Worm (Caenorhabditis elegans): ENCODE measurements around the gene unc-50.

The unc-50 gene

ce11 chrIII:10331232-10331631, 13.3 kb upstream of the unc-50 start (continued):
- no peak for TF ChIP-seq hpl-2 (GFP tag; optimal IDR thresholded peaks at IDR 0.05)
- TF ChIP-seq nhr-71 (tag; optimal IDR thresholded peaks at IDR 0.05): peak; percentile 25
- TF ChIP-seq fkh-8 (tag; optimal IDR thresholded peaks at IDR 0.05): no peak
- no peak for TF ChIP-seq unc-130 (tag; optimal IDR thresholded peaks at IDR 0.05)
- no peak for TF ChIP-seq sptf-1 (tag; optimal IDR thresholded peaks at IDR 0.05)
- TF ChIP-seq egl-27 (tag; optimal IDR thresholded peaks at IDR 0.05): no peak
- no peak for TF ChIP-seq aly-2 (tag; optimal IDR thresholded peaks at IDR 0.05)
- no peak for TF ChIP-seq mab-9 (GFP tag; IDR thresholded peaks at IDR 0.05)
- TF ChIP-seq F16B12.6 (tag; optimal IDR thresholded peaks at IDR 0.05): no peak
- TF ChIP-seq blmp-1 (tag; optimal IDR thresholded peaks at IDR 0.05): no peak
- no peak for TF ChIP-seq aha-1 (tag; optimal IDR thresholded peaks at IDR 0.05)
- no peak for TF ChIP-seq hlh-17 (GFP tag; optimal IDR thresholded peaks at IDR 0.05; ENCODE audit: borderline replicate concordance)
- no peak for TF ChIP-seq hlh-4 (tag; optimal IDR thresholded peaks at IDR 0.05)
- TF ChIP-seq rnt-1 (tag; optimal IDR thresholded peaks at IDR 0.05): no peak
- TF ChIP-seq grh-1 (GFP tag; IDR thresholded peaks at IDR 0.05): no peak
- TF ChIP-seq dsc-1 (tag; optimal IDR thresholded peaks at IDR 0.05): no peak
- TF ChIP-seq efl-3 (GFP tag; optimal IDR thresholded peaks at IDR 0.05): no peak
- TF ChIP-seq lin-35 (GFP tag; optimal IDR thresholded peaks at IDR 0.05): peak in 1 of 2 experiments; percentile 4
- peak; percentile 14 for TF ChIP-seq fos-1 (tag; optimal IDR thresholded peaks at IDR 0.05)
- TF ChIP-seq jun-1 (tag; optimal IDR thresholded peaks at IDR 0.05): no peak
- TF ChIP-seq ama-1 (optimal IDR thresholded peaks at IDR 0.05): no peak
- no peak for TF ChIP-seq swsn-7 (tag; optimal IDR thresholded peaks at IDR 0.05)
- no peak for TF ChIP-seq nhr-47 (tag; optimal IDR thresholded peaks at IDR 0.05)
- no peak for TF ChIP-seq Y116A8C.19 (tag; optimal IDR thresholded peaks at IDR 0.05; ENCODE audit: borderline replicate concordance)
- TF ChIP-seq zag-1 (tag; optimal IDR thresholded peaks at IDR 0.05): no peak
- peak; percentile 46 for TF ChIP-seq lin-14 (GFP tag; optimal IDR thresholded peaks at IDR 0.05)
- TF ChIP-seq snu-23 (GFP tag; optimal IDR thresholded peaks at IDR 0.05): peak; percentile 14
- TF ChIP-seq pag-3 (tag; optimal IDR thresholded peaks at IDR 0.05; ENCODE audit: borderline replicate concordance, insufficient read depth): no peak
- TF ChIP-seq ces-1 (GFP tag; optimal IDR thresholded peaks at IDR 0.05): no peak
- TF ChIP-seq nhr-76 (tag; optimal IDR thresholded peaks at IDR 0.05): no peak
- no peak for TF ChIP-seq C04F5.9 (tag; optimal IDR thresholded peaks at IDR 0.05)
- TF ChIP-seq nhr-237 (tag; optimal IDR thresholded peaks at IDR 0.05): no peak

- TF ChIP-seq zag-1 (tag; optimal IDR thresholded peaks at IDR 0.05) (no peak), ceh-82 (tag; optimal IDR thresholded peaks at IDR 0.05) (no peak), ceh-88 (GFP tag; IDR thresholded peaks at IDR 0.05) (no peak), snu-23 (GFP tag; optimal IDR thresholded peaks at IDR 0.05) (no peak), nhr-28 (tag; optimal IDR thresholded peaks at IDR 0.05) (no peak), ztf-4 (tag; optimal IDR thresholded peaks at IDR 0.05) (no peak), fkh-4 (tag; optimal IDR thresholded peaks at IDR 0.05; ENCODE audit: borderline replicate concordance) (no peak), egl-27 (tag; optimal IDR thresholded peaks at IDR 0.05) (no peak), jun-1 (tag; optimal IDR thresholded peaks at IDR 0.05) (no peak), skn-1 (tag; optimal IDR thresholded peaks at IDR 0.05) (no peak), egl-13 (tag; optimal IDR thresholded peaks at IDR 0.05) (no peak), efl-3 (GFP tag; optimal IDR thresholded peaks at IDR 0.05) (no peak), pqm-1 (tag; optimal IDR thresholded peaks at IDR 0.05) (no peak), C04F5.9 (tag; optimal IDR thresholded peaks at IDR 0.05) (no peak), ceh-8 (GFP tag; optimal IDR thresholded peaks at IDR 0.05) (no peak), ces-1 (GFP tag; optimal IDR thresholded peaks at IDR 0.05) (no peak), dsc-1 (tag; optimal IDR thresholded peaks at IDR 0.05) (no peak)
These were observed 12.6 kb upstream of the unc-50 start, which contains the start of gene nex-2 for ce11 chrIII:10330372-10331062. nex-2 (minus strand) TSS chrIII:10330422.

All from whole organism, L1 larva.